Fruit fly (Drosophila melanogaster): Measurements from ENCODE around the gene ND-ASHI.

ND-ASHI gene

dm6 chrX:6696467-6696866 is 17.5 kb upstream of the ND-ASHI start (continued):
- peak; percentile 75 for TF ChIP-seq grau (tag; optimal IDR thresholded peaks at IDR 0.05)
- TF ChIP-seq ac (GFP tag; optimal IDR thresholded peaks at IDR 0.05), result no peak
- peak; percentile 71 for TF ChIP-seq slbo (GFP tag; IDR thresholded peaks at IDR 0.05)
- TF ChIP-seq nom (GFP tag; optimal IDR thresholded peaks at IDR 0.05), result peak; percentile 79
- peak; percentile 22 for TF ChIP-seq Spps (tag; optimal IDR thresholded peaks at IDR 0.05)
- TF ChIP-seq CG6689 (GFP tag; IDR thresholded peaks at IDR 0.05), result peak; percentile 66
- peak; percentile 17 for TF ChIP-seq pfk (GFP tag; optimal IDR thresholded peaks at IDR 0.05)
- no peak for TF ChIP-seq maf-S (GFP tag; optimal IDR thresholded peaks at IDR 0.05)
- peak; percentile 62 for TF ChIP-seq CG15601 (tag; optimal IDR thresholded peaks at IDR 0.05)
- peak; percentile 44 for TF ChIP-seq her (GFP tag; optimal IDR thresholded peaks at IDR 0.05)
- TF ChIP-seq CG6175 (GFP tag; IDR thresholded peaks at IDR 0.05), result no peak
- no peak for TF ChIP-seq hkb (optimal IDR thresholded peaks at IDR 0.05)
- TF ChIP-seq hkb (GFP tag; IDR thresholded peaks at IDR 0.05), result peak; percentile 86
- no peak for TF ChIP-seq CG15479 (GFP tag; optimal IDR thresholded peaks at IDR 0.05)
- peak; percentile 32; the same call in 1 of the 2 replicates for TF ChIP-seq Oaz (GFP tag; IDR thresholded peaks at IDR 0.05)
- no peak for TF ChIP-seq CG4360 (GFP tag; IDR thresholded peaks at IDR 0.05)
- TF ChIP-seq Bteb2 (GFP tag; optimal IDR thresholded peaks at IDR 0.05), result peak; percentile 43
- TF ChIP-seq CoRest (tag; optimal IDR thresholded peaks at IDR 0.05), result peak; percentile 68
- no peak for TF ChIP-seq mld (GFP tag; IDR thresholded peaks at IDR 0.05; ENCODE audit: partially characterized antibody)
- TF ChIP-seq CG10543 (GFP tag; optimal IDR thresholded peaks at IDR 0.05), result peak; percentile 85
- peak; percentile 79 for TF ChIP-seq PHDP (tag; optimal IDR thresholded peaks at IDR 0.05)
- TF ChIP-seq Taf1 (GFP tag; IDR thresholded peaks at IDR 0.05), result peak; percentile 43; the same call in 1 of the 2 replicates
- TF ChIP-seq seq (GFP tag; IDR thresholded peaks at IDR 0.05), result peak; percentile 75
- peak; percentile 58 for TF ChIP-seq CG18262 (tag; optimal IDR thresholded peaks at IDR 0.05)
- TF ChIP-seq schlank (tag; optimal IDR thresholded peaks at IDR 0.05), result peak; percentile 53
- TF ChIP-seq CHES-1-like (GFP tag; optimal IDR thresholded peaks at IDR 0.05), result peak; percentile 32
- peak; percentile 52 for TF ChIP-seq CG33557 (GFP tag; optimal IDR thresholded peaks at IDR 0.05)
- TF ChIP-seq otp (GFP tag; IDR thresholded peaks at IDR 0.05), result peak; percentile 65; the same call in 1 of the 3 replicates
- peak; percentile 8 for TF ChIP-seq CG1602 (GFP tag; optimal IDR thresholded peaks at IDR 0.05)
- no peak for TF ChIP-seq MESR4 (GFP tag; optimal IDR thresholded peaks at IDR 0.05)
- TF ChIP-seq crc (GFP tag; optimal IDR thresholded peaks at IDR 0.05), result peak; percentile 48
- TF ChIP-seq CG30403 (GFP tag; optimal IDR thresholded peaks at IDR 0.05), result peak; percentile 67
- peak; percentile 38 for TF ChIP-seq CG13624 (GFP tag; optimal IDR thresholded peaks at IDR 0.05)
- peak; percentile 35 for TF ChIP-seq cg (GFP tag; optimal IDR thresholded peaks at IDR 0.05)
- TF ChIP-seq CG3163 (GFP tag; optimal IDR thresholded peaks at IDR 0.05), result peak; percentile 18
- peak; percentile 72 for TF ChIP-seq CG17361 (GFP tag; IDR thresholded peaks at IDR 0.05)
- peak; percentile 55 for TF ChIP-seq Ada2b (GFP tag; IDR thresholded peaks at IDR 0.05)
- peak; percentile 74 for TF ChIP-seq CG11504 (tag; optimal IDR thresholded peaks at IDR 0.05)
- peak; percentile 5 for TF ChIP-seq kni (GFP tag; optimal IDR thresholded peaks at IDR 0.05)
- TF ChIP-seq CG10654 (GFP tag; optimal IDR thresholded peaks at IDR 0.05), result no peak
- TF ChIP-seq fu2 (GFP tag; optimal IDR thresholded peaks at IDR 0.05), result peak; percentile 22
- no peak for TF ChIP-seq jing (GFP tag; optimal IDR thresholded peaks at IDR 0.05)
- TF ChIP-seq chinmo (GFP tag; IDR thresholded peaks at IDR 0.05; ENCODE audit: partially characterized antibody), result no peak
- peak; percentile 14 for TF ChIP-seq CG10462 (GFP tag; optimal IDR thresholded peaks at IDR 0.05)
- peak; percentile 13 for TF ChIP-seq twi (tag; optimal IDR thresholded peaks at IDR 0.05)
- no peak for TF ChIP-seq fru (optimal IDR thresholded peaks at IDR 0.05)
- TF ChIP-seq bigmax (GFP tag; optimal IDR thresholded peaks at IDR 0.05), result no peak
- TF ChIP-seq Scr (GFP tag; IDR thresholded peaks at IDR 0.05; ENCODE audit: partially characterized antibody), result no peak
- TF ChIP-seq psq (GFP tag; optimal IDR thresholded peaks at IDR 0.05), result peak; percentile 4
- TF ChIP-seq CG3726 (GFP tag; IDR thresholded peaks at IDR 0.05), result peak; percentile 46; the same call in 1 of the 3 replicates
- TF ChIP-seq Tbp (GFP tag; optimal IDR thresholded peaks at IDR 0.05), result no peak
- peak; percentile 46 for TF ChIP-seq CG12219 (GFP tag; optimal IDR thresholded peaks at IDR 0.05)

Data from whole organism, embryonic.